Worm (Caenorhabditis elegans) whole organism, early embryonic: ENCODE data around the gene cyp-13B2.

Experiments used
- B0310.2 ChIP-seq: sonication (generic microtip); optimal IDR thresholded peaks from 2 replicates; lab custom pipeline; 2016; ENCODE audit warnings: mild to moderate bottlenecking, missing genetic modification characterization, missing compliant biosample characterization
- F13C5.2 ChIP-seq: sonication (generic microtip); optimal IDR thresholded peaks from 2 replicates; lab custom pipeline; 2017; ENCODE audit warnings: mild to moderate bottlenecking, missing genetic modification characterization, inconsistent platforms, missing compliant biosample characterization
- aly-1 ChIP-seq: sonication (generic microtip); optimal IDR thresholded peaks from 2 replicates; lab custom pipeline; 2016; ENCODE audit warnings: missing genetic modification characterization, missing compliant biosample characterization
- ama-1 ChIP-seq: fragments of 150-350 bp; optimal IDR thresholded peaks from 2 replicates; lab custom pipeline; 2014
- ceh-36 ChIP-seq: sonication (generic microtip); optimal IDR thresholded peaks from 2 replicates; lab custom pipeline; 2016; ENCODE audit warnings: missing genetic modification characterization, inconsistent platforms, missing compliant biosample characterization
- ets-7 ChIP-seq: sonication (generic microtip); optimal IDR thresholded peaks from 2 replicates; lab custom pipeline; 2016; ENCODE audit warnings: missing genotype, missing genetic modification characterization, missing compliant biosample characterization
- flt-1 ChIP-seq: fragments of 200-800 bp; sonication (Bioruptor generic); IDR thresholded peaks from 2 replicates; pipeline ENCODE4 v1.3.6; 2022; ENCODE audit warnings: missing genetic modification characterization, missing compliant biosample characterization
- hmbx-1 ChIP-seq: sonication (generic microtip); optimal IDR thresholded peaks from 2 replicates; lab custom pipeline; 2016; ENCODE audit warnings: mild to moderate bottlenecking, missing genetic modification characterization, missing compliant biosample characterization
- hmg-4 ChIP-seq: fragments of 200-800 bp; sonication (Bioruptor generic); optimal IDR thresholded peaks from 2 replicates; lab custom pipeline; 2018; ENCODE audit warnings: mild to moderate bottlenecking, missing genetic modification characterization, missing compliant biosample characterization
- hnd-1 ChIP-seq: sonication (generic microtip); optimal IDR thresholded peaks from 2 replicates; lab custom pipeline; 2016; ENCODE audit warnings: missing genetic modification characterization, missing compliant biosample characterization
- pes-1 ChIP-seq: fragments of 200-800 bp; sonication (Bioruptor generic); IDR thresholded peaks from 2 replicates; pipeline ENCODE4 v1.3.6; 2022; ENCODE audit warnings: missing genetic modification reagents, missing genetic modification characterization, missing compliant biosample characterization
- scrt-1 ChIP-seq: fragments of 200-800 bp; sonication (Bioruptor generic); IDR thresholded peaks from 2 replicates; pipeline ENCODE4 v1.3.6; 2022; ENCODE audit warnings: missing genetic modification characterization, missing compliant biosample characterization
- tbx-11 ChIP-seq: fragments of 200-800 bp; sonication (Bioruptor generic); IDR thresholded peaks from 2 replicates; pipeline ENCODE4 v1.3.6; 2022; ENCODE audit warnings: missing genetic modification characterization, missing compliant biosample characterization
- tra-4 ChIP-seq: sonication (generic microtip); optimal IDR thresholded peaks from 2 replicates; lab custom pipeline; 2017; ENCODE audit warnings: missing genetic modification characterization, missing compliant biosample characterization

- TF ChIP-seq F13C5.2 (no peak), scrt-1 (no peak), B0310.2 (tag; lab: Kevin White, UChicago) (no peak), flt-1 (GFP tag; lab: Robert Waterston, UW) (no peak), tbx-11 (no peak), tra-4 (no peak), ama-1 (lab: Kevin White, UChicago) (no peak), hmbx-1 (tag; lab: Kevin White, UChicago) (no peak), ets-7 (tag; lab: Kevin White, UChicago) (no peak), pes-1 (GFP tag; lab: Robert Waterston, UW) (no peak), aly-1 (no peak), hnd-1 (tag; lab: Kevin White, UChicago) (no peak), ceh-36 (tag; lab: Kevin White, UChicago) (no peak), hmg-4 (GFP tag; lab: Kevin White, UChicago) (no peak)
Observed at ce11 chrX:14179488-14179887, 45.9 kb upstream of the cyp-13B2 start.
